Worm (Caenorhabditis elegans): ENCODE measurements around the gene lgc-18.

- no peak for TF ChIP-seq ama-1 (optimal IDR thresholded peaks at IDR 0.05)
- TF ChIP-seq tra-4 (tag; optimal IDR thresholded peaks at IDR 0.05): no peak
- TF ChIP-seq hmg-4 (GFP tag; optimal IDR thresholded peaks at IDR 0.05): no peak
- TF ChIP-seq ceh-13 (GFP tag; optimal IDR thresholded peaks at IDR 0.05): no peak
- TF ChIP-seq flt-1 (GFP tag; IDR thresholded peaks at IDR 0.05): no peak
- TF ChIP-seq B0310.2 (tag; optimal IDR thresholded peaks at IDR 0.05): no peak
- no peak for TF ChIP-seq hmbx-1 (tag; optimal IDR thresholded peaks at IDR 0.05)
- TF ChIP-seq scrt-1 (GFP tag; IDR thresholded peaks at IDR 0.05): no peak
- no peak for TF ChIP-seq F13C5.2 (tag; optimal IDR thresholded peaks at IDR 0.05)
- TF ChIP-seq hnd-1 (tag; optimal IDR thresholded peaks at IDR 0.05): no peak
- no peak for TF ChIP-seq sea-1 (GFP tag; conservative IDR thresholded peaks at IDR 0.05)
Observed at ce11 chrX:12162659-12163058, 37.3 kb downstream of the lgc-18 start.
